Worm (Caenorhabditis elegans) whole organism, L4 larva: Measurements from ENCODE around the gene C25F9.6.

Source experiments
- R02D3.7 ChIP-seq: fragments of 150-350 bp; sonication (generic microtip); optimal IDR thresholded peaks from 3 replicates; lab custom pipeline; 2014; ENCODE audit warnings: missing biosample characterization, missing genetic modification characterization
- ZK546.5 ChIP-seq, 2 experiments: sonication (generic microtip); optimal IDR thresholded peaks; 2 replicates each; lab custom pipeline; 2017; ENCODE audit warnings: missing biosample characterization in 2 of 2, missing genetic modification characterization in 2 of 2
- ceh-82 ChIP-seq: sonication (generic microtip); optimal IDR thresholded peaks from 2 replicates; lab custom pipeline; 2017; ENCODE audit warnings: missing biosample characterization, missing genetic modification characterization
- ces-1 ChIP-seq: fragments of 150-350 bp; sonication (generic microtip); optimal IDR thresholded peaks from 4 replicates; lab custom pipeline; 2014; ENCODE audit warnings: missing biosample characterization, missing genetic modification reagents, missing genetic modification characterization
- daf-19 ChIP-seq: fragments of 200-800 bp; sonication (Bioruptor generic); conservative IDR thresholded peaks from 2 replicates; pipeline ENCODE4 v1.3.6; 2022; ENCODE audit warnings: missing genetic modification characterization, missing compliant biosample characterization
- daf-8 ChIP-seq: fragments of 200-800 bp; sonication (Bioruptor generic); IDR thresholded peaks from 2 replicates; pipeline ENCODE4 v1.3.6; 2022; ENCODE audit warnings: missing genetic modification characterization, missing compliant biosample characterization
- mep-1 ChIP-seq: fragments of 150-350 bp; sonication (generic microtip); optimal IDR thresholded peaks from 3 replicates; lab custom pipeline; 2014; ENCODE audit warnings: missing biosample characterization, missing genetic modification characterization
- mxl-3 ChIP-seq: fragments of 200-800 bp; sonication (Bioruptor generic); optimal IDR thresholded peaks from 2 replicates; lab custom pipeline; 2018; ENCODE audit warnings: mild to moderate bottlenecking, missing genetic modification characterization, missing compliant biosample characterization
- nhr-10 ChIP-seq: fragments of 150-350 bp; optimal IDR thresholded peaks from 2 replicates; lab custom pipeline; 2014; ENCODE audit warnings: missing biosample characterization, missing genetic modification characterization
- nhr-28 ChIP-seq: fragments of 150-350 bp; optimal IDR thresholded peaks from 2 replicates; lab custom pipeline; 2014; ENCODE audit warnings: missing biosample characterization, missing genetic modification characterization
- pha-4 ChIP-seq, 2 experiments: fragments of 150-350 bp in 1 of 2; fragments of 200-800 bp in 1 of 2; sonication (Bioruptor generic) in 1 of 2; IDR thresholded peaks in 1 of 2; optimal IDR thresholded peaks in 1 of 2; 2 replicates each; pipeline versions ENCODE4 v1.3.6 to Lab custom; 2014 to 2022; ENCODE audit warnings: missing genetic modification characterization in 2 of 2, missing genetic modification reagents in 2 of 2, missing biosample characterization in 1 of 2, missing compliant biosample characterization in 1 of 2

DNA sequence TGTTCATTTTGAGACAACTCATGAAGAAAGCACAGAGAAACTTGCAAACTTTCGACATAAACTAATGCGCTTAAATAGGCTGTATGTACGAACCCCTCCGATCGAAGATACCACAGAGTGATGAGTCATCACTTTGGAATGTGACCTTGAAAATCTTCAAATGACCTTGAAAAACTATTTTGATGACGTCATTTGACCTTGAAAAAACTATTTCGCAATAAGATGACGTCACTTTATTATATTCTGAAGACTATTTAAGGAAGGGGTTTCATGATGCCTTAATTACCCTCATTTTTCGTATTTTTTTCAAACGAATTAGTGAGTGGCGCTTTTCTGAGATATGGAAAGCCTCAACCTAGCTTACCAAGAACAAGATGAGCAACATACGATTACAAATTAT, 16.0 kb upstream of the C25F9.6 start, which contains the start of gene C25F9.2:
- TF ChIP-seq nhr-10: no peak
- no peak for TF ChIP-seq R02D3.7 (tag; lab: Kevin White, UChicago)
- TF ChIP-seq nhr-28 (tag; lab: Kevin White, UChicago): no peak
- no peak for TF ChIP-seq ces-1
- no peak for TF ChIP-seq ZK546.5 (tag; optimal IDR thresholded peaks at IDR 0.05; lab: Kevin White, UChicago)
- no peak for TF ChIP-seq daf-19 (GFP tag; lab: Robert Waterston, UW)
- no peak for TF ChIP-seq mxl-3 (GFP tag; lab: Kevin White, UChicago)
- TF ChIP-seq mep-1 (tag; lab: Kevin White, UChicago): no peak
- no peak for TF ChIP-seq pha-4 (GFP tag; IDR thresholded peaks at IDR 0.05; lab: Robert Waterston, UW)
- no peak for TF ChIP-seq pha-4 (tag; optimal IDR thresholded peaks at IDR 0.05; lab: Kevin White, UChicago)
- no peak for TF ChIP-seq ceh-82 (tag; lab: Kevin White, UChicago)
- TF ChIP-seq daf-8 (GFP tag; lab: Robert Waterston, UW): no peak
